Fruit fly (Drosophila melanogaster): Measurements from ENCODE around the gene SuUR.

DNA sequence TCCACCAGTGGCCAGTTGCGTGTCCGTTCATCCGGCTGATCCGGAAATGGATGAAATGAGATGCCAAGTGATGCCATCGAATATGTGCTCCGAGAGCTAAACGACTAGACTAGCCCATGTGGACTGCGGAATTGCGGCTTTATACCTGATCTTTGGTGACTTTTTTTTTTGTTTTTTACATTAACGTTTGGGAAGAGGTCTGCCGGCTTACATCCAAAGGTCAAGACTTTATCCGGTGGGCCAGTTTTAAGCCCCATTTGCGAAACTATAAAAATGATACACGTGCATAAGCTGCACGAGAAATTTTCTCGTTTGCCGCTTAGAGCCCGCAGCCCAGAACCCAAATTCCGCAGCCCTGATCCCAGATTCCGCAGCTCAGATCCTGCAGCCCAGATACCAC is 38.1 kb downstream of the SuUR start, which contains the start of gene Elo68alpha:
- TF ChIP-seq CG31627 (GFP tag; optimal IDR thresholded peaks at IDR 0.05): no peak
- no peak for TF ChIP-seq OdsH (GFP tag; optimal IDR thresholded peaks at IDR 0.05)
- no peak for TF ChIP-seq CG1621 (tag; optimal IDR thresholded peaks at IDR 0.05)
- no peak for TF ChIP-seq Eip78C (GFP tag)
- TF ChIP-seq CG6854 (GFP tag; optimal IDR thresholded peaks at IDR 0.05): no peak
- TF ChIP-seq CG16779 (tag; optimal IDR thresholded peaks at IDR 0.05): no peak
- TF ChIP-seq Met (GFP tag; optimal IDR thresholded peaks at IDR 0.05): no peak
- TF ChIP-seq Eip93F (GFP tag; optimal IDR thresholded peaks at IDR 0.05): no peak
- no peak for TF ChIP-seq Blimp-1 (GFP tag; optimal IDR thresholded peaks at IDR 0.05)
- no peak for TF ChIP-seq Sox14 (GFP tag; optimal IDR thresholded peaks at IDR 0.05)
- TF ChIP-seq Gug (GFP tag; IDR thresholded peaks at IDR 0.05): no peak
- no peak for TF ChIP-seq salr (GFP tag; optimal IDR thresholded peaks at IDR 0.05)

All from whole organism, prepupa.